Fruit fly (Drosophila melanogaster) whole organism, embryonic: ENCODE measurements around the gene cmb.

Experiments used
- Aef1 ChIP-seq: fragments of 200-800 bp; sonication (Bioruptor generic); IDR thresholded peaks from 3 replicates; pipeline ENCODE4 v1.3.6; 2022; ENCODE audit warnings: missing biosample characterization, missing genetic modification characterization
- Blimp-1 ChIP-seq: fragments of 200-800 bp; sonication (Bioruptor generic); optimal IDR thresholded peaks from 3 replicates; lab custom pipeline; 2018; ENCODE audit warnings: missing biosample characterization, missing genetic modification characterization, mild to moderate bottlenecking, moderate library complexity, missing genetic modification reagents
- CG11398 ChIP-seq: fragments of 200-800 bp; sonication (Bioruptor generic); optimal IDR thresholded peaks from 2 replicates; lab custom pipeline; 2016; ENCODE audit warnings: missing biosample characterization, missing genetic modification characterization
- CG11696 ChIP-seq: fragments of 200-800 bp; sonication (Bioruptor generic); IDR thresholded peaks from 2 replicates; pipeline ENCODE4 v1.3.6; 2022; ENCODE audit warnings: missing biosample characterization, missing genetic modification characterization
- CG12219 ChIP-seq: fragments of 200-800 bp; sonication (Bioruptor generic); optimal IDR thresholded peaks from 3 replicates; lab custom pipeline; 2018; ENCODE audit warnings: missing biosample characterization, mild to moderate bottlenecking, missing genetic modification characterization
- CG13123 ChIP-seq: fragments of 200-800 bp; sonication (Bioruptor generic); optimal IDR thresholded peaks from 2 replicates; lab custom pipeline; 2016; ENCODE audit warnings: missing biosample characterization, missing genetic modification characterization
- CG15479 ChIP-seq: fragments of 200-800 bp; sonication (Bioruptor generic); optimal IDR thresholded peaks from 3 replicates; lab custom pipeline; 2019; ENCODE audit warnings: missing biosample characterization, mild to moderate bottlenecking, missing genetic modification characterization, moderate library complexity
- CG1602 ChIP-seq: fragments of 200-800 bp; sonication (Bioruptor generic); optimal IDR thresholded peaks from 3 replicates; lab custom pipeline; 2016; ENCODE audit warnings: missing biosample characterization, missing genetic modification characterization
- CG2712 ChIP-seq: fragments of 200-800 bp; optimal IDR thresholded peaks from 3 replicates; lab custom pipeline; 2019; ENCODE audit warnings: missing biosample characterization, mild to moderate bottlenecking, missing genetic modification characterization, moderate library complexity
- CG31365 ChIP-seq: fragments of 200-800 bp; sonication (Bioruptor generic); optimal IDR thresholded peaks from 2 replicates; lab custom pipeline; 2018; ENCODE audit warnings: missing biosample characterization, mild to moderate bottlenecking, missing genetic modification characterization
- CG32772 ChIP-seq: fragments of 200-800 bp; sonication (Bioruptor generic); IDR thresholded peaks from 2 replicates; pipeline ENCODE4 v1.3.6; 2022; ENCODE audit warnings: missing biosample characterization, missing genetic modification characterization
- CG3838 ChIP-seq: fragments of 200-800 bp; sonication (Bioruptor generic); optimal IDR thresholded peaks from 3 replicates; lab custom pipeline; 2016; ENCODE audit warnings: missing biosample characterization, missing genetic modification characterization
- CG3847 ChIP-seq: fragments of 200-800 bp; sonication (Bioruptor generic); IDR thresholded peaks from 2 replicates; pipeline ENCODE4 v1.3.6; 2022; ENCODE audit warnings: missing biosample characterization, missing genetic modification characterization
- CG5180 ChIP-seq: fragments of 200-800 bp; sonication (Bioruptor generic); optimal IDR thresholded peaks from 3 replicates; lab custom pipeline; 2017; ENCODE audit warnings: missing biosample characterization, missing genetic modification characterization, mild to moderate bottlenecking, moderate library complexity, missing genetic modification reagents
- CG6175 ChIP-seq: fragments of 200-800 bp; sonication (Bioruptor generic); IDR thresholded peaks from 3 replicates; pipeline ENCODE4 v1.3.6; 2022; ENCODE audit warnings: missing biosample characterization, missing genetic modification characterization
- CG7372 ChIP-seq: fragments of 200-800 bp; sonication (Bioruptor generic); IDR thresholded peaks from 2 replicates; pipeline ENCODE4 v1.3.6; 2022; ENCODE audit warnings: missing biosample characterization, missing genetic modification characterization
- CG8089 ChIP-seq: fragments of 200-800 bp; sonication (Bioruptor generic); optimal IDR thresholded peaks from 3 replicates; lab custom pipeline; 2016; ENCODE audit warnings: missing biosample characterization, missing genetic modification characterization
- CG8924 ChIP-seq: fragments of 200-800 bp; optimal IDR thresholded peaks from 3 replicates; lab custom pipeline; 2019; ENCODE audit warnings: missing biosample characterization, mild to moderate bottlenecking, missing genetic modification characterization, moderate library complexity
- CG9437 ChIP-seq: fragments of 200-800 bp; sonication (Bioruptor generic); optimal IDR thresholded peaks from 2 replicates; lab custom pipeline; 2018; ENCODE audit warnings: missing biosample characterization, mild to moderate bottlenecking, missing genetic modification characterization
- CG9727 ChIP-seq: fragments of 200-800 bp; sonication (Bioruptor generic); optimal IDR thresholded peaks from 3 replicates; lab custom pipeline; 2017; ENCODE audit warnings: missing biosample characterization, mild to moderate bottlenecking, missing genetic modification characterization
- CG9932 ChIP-seq: fragments of 200-800 bp; sonication (Bioruptor generic); IDR thresholded peaks from 2 replicates; pipeline ENCODE4 v1.3.6; 2022; ENCODE audit warnings: missing biosample characterization, missing genetic modification characterization
- Camta ChIP-seq: fragments of 200-800 bp; sonication (Bioruptor generic); optimal IDR thresholded peaks from 2 replicates; lab custom pipeline; 2016; ENCODE audit warnings: missing biosample characterization, missing genetic modification characterization
- D19A ChIP-seq: fragments of 200-800 bp; optimal IDR thresholded peaks from 3 replicates; lab custom pipeline; 2019; ENCODE audit warnings: missing biosample characterization, mild to moderate bottlenecking, missing genetic modification characterization, moderate library complexity
- Dll ChIP-seq: fragments of 200-800 bp; sonication (Bioruptor generic); IDR thresholded peaks from 4 replicates; pipeline ENCODE4 v1.3.6; 2022; ENCODE audit warnings: missing biosample characterization, missing genetic modification characterization; ENCODE audit not compliant: partially characterized antibody
- Doc3 ChIP-seq: fragments of 200-800 bp; sonication (Bioruptor generic); IDR thresholded peaks from 3 replicates; pipeline ENCODE4 v1.3.6; 2022; ENCODE audit warnings: missing biosample characterization, missing genetic modification characterization; ENCODE audit not compliant: partially characterized antibody
- Dp ChIP-seq: fragments of 200-800 bp; sonication (Bioruptor generic); optimal IDR thresholded peaks from 2 replicates; lab custom pipeline; 2018; ENCODE audit warnings: missing biosample characterization, mild to moderate bottlenecking, missing genetic modification characterization, moderate library complexity
- Eip74EF ChIP-seq, 2 experiments: fragments of 200-800 bp in 1 of 2; fragments of >200 bp in 1 of 2; sonication (Bioruptor generic) in 1 of 2; optimal IDR thresholded peaks; 2 replicates each; lab custom pipeline; 2017 to 2019; ENCODE audit warnings: missing biosample characterization in 2 of 2, missing genetic modification characterization in 2 of 2, mild to moderate bottlenecking in 1 of 2, moderate library complexity in 1 of 2
- HLH4C ChIP-seq: fragments of 200-800 bp; sonication (Bioruptor generic); IDR thresholded peaks from 3 replicates; pipeline ENCODE4 v1.3.6; 2022; ENCODE audit warnings: missing biosample characterization, missing genetic modification characterization; ENCODE audit not compliant: partially characterized antibody
- HmgZ ChIP-seq: fragments of 200-800 bp; sonication (Bioruptor generic); optimal IDR thresholded peaks from 2 replicates; lab custom pipeline; 2018; ENCODE audit warnings: missing biosample characterization, mild to moderate bottlenecking, missing genetic modification characterization
- Hr51 ChIP-seq, 2 experiments: fragments of 200-800 bp; sonication (Bioruptor generic); optimal IDR thresholded peaks; 2 replicates in 1 of 2; 3 replicates in 1 of 2; lab custom pipeline; 2016 to 2018; ENCODE audit warnings: missing biosample characterization in 2 of 2, missing genetic modification characterization in 2 of 2, mild to moderate bottlenecking in 1 of 2, moderate library complexity in 1 of 2
- Kr ChIP-seq: fragments of 200-800 bp; sonication (Bioruptor generic); optimal IDR thresholded peaks from 2 replicates; lab custom pipeline; 2017; ENCODE audit warnings: missing biosample characterization, mild to moderate bottlenecking, missing genetic modification characterization
- Med ChIP-seq: fragments of 200-800 bp; sonication (Bioruptor generic); peaks from one replicate; lab custom pipeline; 2016; ENCODE audit warnings: missing biosample characterization, missing genetic modification characterization, mild to moderate bottlenecking, inconsistent platforms, moderate library complexity
- Mes4 ChIP-seq: fragments of 200-800 bp; sonication (Bioruptor generic); optimal IDR thresholded peaks from 2 replicates; lab custom pipeline; 2016; ENCODE audit warnings: missing biosample characterization, missing genetic modification characterization
- NC2β ChIP-seq: fragments of 200-800 bp; sonication (Bioruptor generic); optimal IDR thresholded peaks from 2 replicates; lab custom pipeline; 2016; ENCODE audit warnings: missing biosample characterization, missing genetic modification characterization
- NfI ChIP-seq: fragments of 200-800 bp; sonication (Bioruptor generic); optimal IDR thresholded peaks from 3 replicates; lab custom pipeline; 2018; ENCODE audit warnings: missing biosample characterization, mild to moderate bottlenecking, missing genetic modification characterization, moderate library complexity
- PHDP ChIP-seq: fragments of 200-800 bp; sonication (Bioruptor generic); optimal IDR thresholded peaks from 3 replicates; lab custom pipeline; 2018; ENCODE audit warnings: missing biosample characterization, mild to moderate bottlenecking, missing genetic modification characterization, moderate library complexity
- Ravus ChIP-seq: fragments of 200-800 bp; sonication (Bioruptor generic); IDR thresholded peaks from 2 replicates; pipeline ENCODE4 v1.3.6; 2022; ENCODE audit warnings: missing biosample characterization, missing genetic modification characterization
- Sin3A ChIP-seq: fragments of >200 bp; optimal IDR thresholded peaks from 2 replicates; lab custom pipeline; 2018
- Sry-β ChIP-seq: fragments of 200-800 bp; sonication (Bioruptor generic); optimal IDR thresholded peaks from 2 replicates; lab custom pipeline; 2018; ENCODE audit warnings: missing biosample characterization, mild to moderate bottlenecking, missing genetic modification characterization, moderate library complexity
- ac ChIP-seq: fragments of 200-800 bp; sonication (Bioruptor generic); optimal IDR thresholded peaks from 3 replicates; lab custom pipeline; 2017; ENCODE audit warnings: missing biosample characterization, mild to moderate bottlenecking, missing genetic modification characterization
- aop ChIP-seq: fragments of 200-800 bp; sonication (Bioruptor generic); IDR thresholded peaks from 2 replicates; pipeline ENCODE4 v1.3.6; 2022; ENCODE audit warnings: missing biosample characterization, missing genetic modification characterization
- bcd ChIP-seq: fragments of 200-800 bp; sonication (Bioruptor generic); optimal IDR thresholded peaks from 2 replicates; lab custom pipeline; 2017; ENCODE audit warnings: missing biosample characterization, mild to moderate bottlenecking, missing genetic modification characterization
- bigmax ChIP-seq: fragments of 200-800 bp; sonication (Bioruptor generic); optimal IDR thresholded peaks from 2 replicates; lab custom pipeline; 2018; ENCODE audit warnings: missing biosample characterization, mild to moderate bottlenecking, missing genetic modification characterization
- croc ChIP-seq: fragments of 200-800 bp; sonication (Bioruptor generic); conservative IDR thresholded peaks from 3 replicates; pipeline ENCODE4 v1.3.6; 2022; ENCODE audit warnings: missing biosample characterization, missing genetic modification characterization
- ewg ChIP-seq: fragments of 200-800 bp; sonication (Bioruptor generic); optimal IDR thresholded peaks from 3 replicates; lab custom pipeline; 2017; ENCODE audit warnings: mild to moderate bottlenecking, missing biosample characterization, missing genetic modification reagents, missing genetic modification characterization
- grn ChIP-seq: fragments of 200-800 bp; sonication (Bioruptor generic); optimal IDR thresholded peaks from 3 replicates; lab custom pipeline; 2017; ENCODE audit warnings: missing biosample characterization, missing genetic modification characterization
- gsb ChIP-seq: fragments of 200-800 bp; sonication (Bioruptor generic); IDR thresholded peaks from 2 replicates; pipeline ENCODE4 v1.3.6; 2022; ENCODE audit warnings: missing biosample characterization, missing genetic modification characterization
- mld ChIP-seq: fragments of 200-800 bp; sonication (Bioruptor generic); IDR thresholded peaks from 3 replicates; pipeline ENCODE4 v1.3.6; 2022; ENCODE audit warnings: missing biosample characterization, missing genetic modification characterization; ENCODE audit not compliant: partially characterized antibody
- odd ChIP-seq: fragments of 200-800 bp; sonication (Bioruptor generic); optimal IDR thresholded peaks from 2 replicates; lab custom pipeline; 2017; ENCODE audit warnings: missing biosample characterization, mild to moderate bottlenecking, missing genetic modification characterization
- vfl ChIP-seq: fragments of 200-800 bp; sonication (Bioruptor generic); optimal IDR thresholded peaks from 2 replicates; lab custom pipeline; 2016; ENCODE audit warnings: missing biosample characterization, missing genetic modification characterization
- zfh1 ChIP-seq: fragments of 200-800 bp; sonication (Bioruptor generic); IDR thresholded peaks from 3 replicates; pipeline ENCODE4 v1.3.6; 2022; ENCODE audit warnings: missing biosample characterization, missing genetic modification characterization

Gene cmb

dm6 chr3L:13410999-13411398 lies 31.4 kb upstream of the cmb start (continued):
- TF ChIP-seq CG3838 (GFP tag; lab: Kevin White, UChicago) (no peak), gsb (GFP tag; lab: Robert Waterston, UW) (no peak), Med (peak; percentile 90), ac (GFP tag; lab: Kevin White, UChicago) (no peak), Hr51 (GFP tag; optimal IDR thresholded peaks at IDR 0.05; lab: Kevin White, UChicago) (no peak), CG9437 (GFP tag; lab: Kevin White, UChicago) (no peak), CG2712 (tag; lab: Kevin White, UChicago) (peak; percentile 61), D19A (tag; lab: Kevin White, UChicago) (peak; percentile 14), NfI (GFP tag; lab: Kevin White, UChicago) (peak; percentile 32), CG1602 (GFP tag; lab: Kevin White, UChicago) (peak; percentile 43), Dll (GFP tag; lab: Robert Waterston, UW) (no peak), Sry-β (GFP tag; lab: Kevin White, UChicago) (no peak), mld (GFP tag; lab: Robert Waterston, UW) (no peak), NC2β (no peak), zfh1 (GFP tag; lab: Robert Waterston, UW) (peak; percentile 15; the same call in 1 of the 3 replicates), CG12219 (GFP tag; lab: Kevin White, UChicago) (no peak), Ravus (no peak), PHDP (tag; lab: Kevin White, UChicago) (peak; percentile 13), CG11696 (GFP tag; lab: Robert Waterston, UW) (no peak), HLH4C (no peak), CG13123 (GFP tag; lab: Kevin White, UChicago) (no peak), CG8089 (GFP tag; lab: Kevin White, UChicago) (peak; percentile 14), CG6175 (GFP tag; lab: Robert Waterston, UW) (no peak), grn (GFP tag; lab: Kevin White, UChicago) (no peak), ewg (GFP tag; lab: Kevin White, UChicago) (no peak), CG8924 (tag; lab: Kevin White, UChicago) (no peak), CG15479 (GFP tag; lab: Kevin White, UChicago) (no peak), Mes4 (GFP tag; lab: Kevin White, UChicago) (no peak), CG9727 (no peak), vfl (GFP tag; lab: Kevin White, UChicago) (no peak), CG3847 (GFP tag; lab: Robert Waterston, UW) (no peak), CG11398 (GFP tag; lab: Kevin White, UChicago) (no peak), HmgZ (peak; percentile 61), Doc3 (GFP tag; lab: Robert Waterston, UW) (no peak), aop (GFP tag; lab: Robert Waterston, UW) (no peak), CG31365 (tag; lab: Kevin White, UChicago) (no peak), bcd (GFP tag; lab: Kevin White, UChicago) (peak; percentile 32), bigmax (GFP tag; lab: Kevin White, UChicago) (no peak), Sin3A (lab: Kevin White, UChicago) (no peak), Dp (peak; percentile 31), CG5180 (no peak), CG9932 (GFP tag; lab: Robert Waterston, UW) (peak; percentile 43; the same call in 1 of the 2 replicates), Kr (GFP tag; lab: Kevin White, UChicago) (no peak), CG32772 (GFP tag; lab: Robert Waterston, UW) (peak; percentile 22; the same call in 1 of the 2 replicates), odd (GFP tag; lab: Kevin White, UChicago) (no peak), Blimp-1 (no peak), croc (GFP tag; lab: Robert Waterston, UW) (no peak), Aef1 (0 out of 3 replicates have a peak, but pooled peaks have one; percentile 16), Eip74EF (GFP tag; optimal IDR thresholded peaks at IDR 0.05; lab: Kevin White, UChicago) (no peak), Camta (GFP tag; lab: Kevin White, UChicago) (peak; percentile 21), CG7372 (GFP tag; lab: Robert Waterston, UW) (no peak)
